Fruit fly (Drosophila melanogaster) whole organism, adult: ENCODE results near the gene CG9254.

Experiments used
- CG11617 ChIP-seq: fragments of 200-800 bp; sonication (Bioruptor generic); optimal IDR thresholded peaks from 2 replicates; lab custom pipeline; 2017; ENCODE audit warnings: mild to moderate bottlenecking, missing biosample characterization, missing genetic modification reagents, missing genetic modification characterization
- CG12768 ChIP-seq: fragments of 200-800 bp; sonication (Bioruptor generic); optimal IDR thresholded peaks from 2 replicates; lab custom pipeline; 2017; ENCODE audit warnings: missing biosample characterization, missing genetic modification characterization, mild to moderate bottlenecking, moderate library complexity, missing genetic modification reagents
- CG14711 ChIP-seq: fragments of 200-800 bp; sonication (Bioruptor generic); optimal IDR thresholded peaks from 2 replicates; lab custom pipeline; 2018; ENCODE audit warnings: missing biosample characterization, mild to moderate bottlenecking, missing genetic modification characterization, moderate library complexity
- CG5204 ChIP-seq: fragments of 200-800 bp; sonication (Bioruptor generic); optimal IDR thresholded peaks from 2 replicates; lab custom pipeline; 2016; ENCODE audit warnings: missing biosample characterization, missing genetic modification characterization
- CG7045 ChIP-seq: fragments of 200-800 bp; sonication (Bioruptor generic); optimal IDR thresholded peaks from 2 replicates; lab custom pipeline; 2017; ENCODE audit warnings: missing biosample characterization, mild to moderate bottlenecking, missing genetic modification characterization
- Crg-1 ChIP-seq: fragments of 200-800 bp; sonication (Bioruptor generic); optimal IDR thresholded peaks from 2 replicates; lab custom pipeline; 2016; ENCODE audit warnings: missing biosample characterization, missing genetic modification characterization
- Mnt ChIP-seq: fragments of 200-800 bp; sonication (Bioruptor generic); optimal IDR thresholded peaks from 2 replicates; lab custom pipeline; 2016; ENCODE audit warnings: missing biosample characterization, mild to moderate bottlenecking, missing genetic modification characterization
- bab1 ChIP-seq: fragments of 200-800 bp; sonication (Bioruptor generic); optimal IDR thresholded peaks from 3 replicates; lab custom pipeline; 2019; ENCODE audit warnings: missing biosample characterization, mild to moderate bottlenecking, missing genetic modification characterization, moderate library complexity
- cnc ChIP-seq, 2 experiments: fragments of >200 bp; optimal IDR thresholded peaks; 2 replicates each; lab custom pipeline; 2017
- kay ChIP-seq: fragments of 200-800 bp; sonication (Bioruptor generic); peaks from one replicate; lab custom pipeline; 2016; ENCODE audit warnings: missing biosample characterization, missing genetic modification characterization, borderline replicate concordance
- ovo ChIP-seq: fragments of 200-800 bp; sonication (Bioruptor generic); optimal IDR thresholded peaks from 2 replicates; lab custom pipeline; 2016; ENCODE audit warnings: missing biosample characterization, missing genetic modification characterization
- tj ChIP-seq: fragments of 200-800 bp; sonication (Bioruptor generic); optimal IDR thresholded peaks from 3 replicates; lab custom pipeline; 2017; ENCODE audit warnings: missing biosample characterization, mild to moderate bottlenecking, missing genetic modification characterization, moderate library complexity

- no peak for TF ChIP-seq CG7045 (GFP tag; lab: Kevin White, UChicago)
- no peak for TF ChIP-seq tj (GFP tag; lab: Kevin White, UChicago)
- TF ChIP-seq Crg-1 (GFP tag; lab: Kevin White, UChicago) = no peak
- no peak for TF ChIP-seq CG12768 (GFP tag; lab: Kevin White, UChicago)
- TF ChIP-seq bab1 (GFP tag; lab: Kevin White, UChicago) = no peak
- TF ChIP-seq Mnt (GFP tag; lab: Kevin White, UChicago) = no peak
- TF ChIP-seq CG14711 (tag; lab: Kevin White, UChicago) = no peak
- TF ChIP-seq cnc (optimal IDR thresholded peaks at IDR 0.05; lab: Kevin White, UChicago) = no peak
- TF ChIP-seq CG5204 (GFP tag; lab: Kevin White, UChicago) = no peak
- TF ChIP-seq CG11617 (GFP tag; lab: Kevin White, UChicago) = no peak
- TF ChIP-seq kay = no peak
- no peak for TF ChIP-seq ovo (GFP tag; lab: Kevin White, UChicago)
Measured at dm6 chr2L:13554547-13555159, 42.3 kb downstream of the CG9254 start.
